Fruit fly (Drosophila melanogaster): Measurements from ENCODE around the gene isoQC.

DNA sequence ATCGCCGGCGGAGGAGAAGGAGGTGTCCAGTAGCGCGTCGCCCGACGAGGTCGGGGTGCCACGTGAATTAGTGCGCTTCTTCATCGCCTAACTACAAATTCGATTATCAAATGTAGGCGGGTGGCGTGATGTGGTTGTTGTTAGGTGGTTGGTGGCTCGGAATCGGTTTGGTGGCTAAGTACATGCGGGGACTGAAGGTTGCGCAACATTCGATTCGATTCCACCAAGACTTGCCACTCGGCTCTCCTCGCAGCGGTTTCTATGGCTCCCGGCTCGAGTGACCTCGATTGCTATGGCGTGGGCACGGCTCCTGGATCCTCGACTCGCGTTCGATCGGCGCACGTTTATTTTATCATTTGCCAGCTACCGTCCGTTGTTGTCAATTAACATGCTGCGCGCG lies 51.5 kb downstream of the isoQC start:
- TF ChIP-seq HLH106 (tag; optimal IDR thresholded peaks at IDR 0.05), result no peak
- TF ChIP-seq Rel (GFP tag; optimal IDR thresholded peaks at IDR 0.05), result no peak
- TF ChIP-seq Rel (tag; optimal IDR thresholded peaks at IDR 0.05), result no peak
- no peak for TF ChIP-seq pan (optimal IDR thresholded peaks at IDR 0.05)
- TF ChIP-seq psq (GFP tag; optimal IDR thresholded peaks at IDR 0.05), result no peak
- no peak for TF ChIP-seq Myc (optimal IDR thresholded peaks at IDR 0.05)
- no peak for TF ChIP-seq Jra (GFP tag; optimal IDR thresholded peaks at IDR 0.05)
- TF ChIP-seq usp (GFP tag; optimal IDR thresholded peaks at IDR 0.05), result no peak
- TF ChIP-seq Hr83 (GFP tag; optimal IDR thresholded peaks at IDR 0.05; ENCODE audit: poor library complexity, severe bottlenecking), result no peak
- no peak for TF ChIP-seq sage (GFP tag; optimal IDR thresholded peaks at IDR 0.05)
- no peak for TF ChIP-seq Abd-B (GFP tag; optimal IDR thresholded peaks at IDR 0.05)
- no peak for TF ChIP-seq dmrt93B (GFP tag; optimal IDR thresholded peaks at IDR 0.05)

All from whole organism, wandering third instar larva.